Worm (Caenorhabditis elegans): ENCODE measurements around the gene sri-4.
A peak's percentile ranks its signal among the peaks of the same experiment; 100 is the strongest.

- no peak for TF ChIP-seq zag-1 (tag; optimal IDR thresholded peaks at IDR 0.05)
- TF ChIP-seq skn-1 (tag; optimal IDR thresholded peaks at IDR 0.05) = no peak
- TF ChIP-seq mdl-1 (tag; optimal IDR thresholded peaks at IDR 0.05) = no peak
- TF ChIP-seq swsn-7 (tag; optimal IDR thresholded peaks at IDR 0.05) = no peak
- TF ChIP-seq lsy-2 (tag; optimal IDR thresholded peaks at IDR 0.05) = peak in 1 of 2 experiments; percentile 25
- TF ChIP-seq sup-37 (GFP tag; optimal IDR thresholded peaks at IDR 0.05) = no peak
- TF ChIP-seq unc-86 (tag; optimal IDR thresholded peaks at IDR 0.05) = no peak
- no peak for TF ChIP-seq ces-1 (GFP tag; optimal IDR thresholded peaks at IDR 0.05)
Measured at ce11 chrV:726573-727483, 21.3 kb upstream of the sri-4 start.
